Worm (Caenorhabditis elegans) whole organism, young adult: ENCODE results near the gene abu-8.

Source experiments
- B0035.1 ChIP-seq: sonication (generic microtip); optimal IDR thresholded peaks from 2 replicates; lab custom pipeline; 2016; ENCODE audit warnings: missing genetic modification characterization, mild to moderate bottlenecking, missing compliant biosample characterization, missing genotype, missing genetic modification reagents
- F33H1.4 ChIP-seq: fragments of 200-800 bp; sonication (Bioruptor generic); IDR thresholded peaks from 2 replicates; pipeline ENCODE4 v1.3.6; 2022; ENCODE audit warnings: missing genetic modification reagents, missing genetic modification characterization, missing compliant biosample characterization
- T07F8.4 ChIP-seq: sonication (generic microtip); optimal IDR thresholded peaks from 2 replicates; lab custom pipeline; 2016; ENCODE audit warnings: mild to moderate bottlenecking, missing genetic modification characterization, moderate library complexity, missing compliant biosample characterization
- ama-1 ChIP-seq, 3 experiments: fragments of 150-350 bp in 1 of 3; sonication (generic microtip) in 2 of 3; optimal IDR thresholded peaks; 2 replicates each; lab custom pipeline; 2014 to 2018; ENCODE audit warnings: missing biosample characterization in 2 of 3, missing genetic modification characterization in 2 of 3, missing genetic modification reagents in 2 of 3
- ccch-3 ChIP-seq: fragments of 200-800 bp; sonication (Bioruptor generic); optimal IDR thresholded peaks from 2 replicates; lab custom pipeline; 2018; ENCODE audit warnings: mild to moderate bottlenecking, missing genetic modification characterization, missing compliant biosample characterization
- ceh-40 ChIP-seq: fragments of 200-800 bp; sonication (Bioruptor generic); IDR thresholded peaks from 2 replicates; pipeline ENCODE4 v1.3.6; 2022; ENCODE audit warnings: missing genetic modification characterization, missing compliant biosample characterization
- ets-4 ChIP-seq: fragments of 200-800 bp; sonication (Bioruptor generic); optimal IDR thresholded peaks from 2 replicates; lab custom pipeline; 2018; ENCODE audit warnings: mild to moderate bottlenecking, missing genetic modification characterization, missing compliant biosample characterization
- gei-17 ChIP-seq: fragments of 200-800 bp; sonication (Bioruptor generic); optimal IDR thresholded peaks from 2 replicates; lab custom pipeline; 2018; ENCODE audit warnings: mild to moderate bottlenecking, missing genetic modification characterization, missing compliant biosample characterization
- mxl-1 ChIP-seq: sonication (generic microtip); optimal IDR thresholded peaks from 2 replicates; lab custom pipeline; 2016; ENCODE audit warnings: missing genetic modification characterization, missing compliant biosample characterization
- nhr-27 ChIP-seq: fragments of 200-800 bp; sonication (Bioruptor generic); optimal IDR thresholded peaks from 2 replicates; lab custom pipeline; 2018; ENCODE audit warnings: mild to moderate bottlenecking, missing genetic modification characterization, moderate library complexity, missing compliant biosample characterization
- pha-4 ChIP-seq: fragments of 150-350 bp; sonication (generic microtip); optimal IDR thresholded peaks from 2 replicates; lab custom pipeline; 2014; ENCODE audit warnings: missing biosample characterization, missing genetic modification reagents, missing genetic modification characterization
- unc-62 ChIP-seq: fragments of 150-350 bp; optimal IDR thresholded peaks from 2 replicates; lab custom pipeline; 2014; ENCODE audit warnings: missing biosample characterization, missing genetic modification reagents, missing genetic modification characterization
- ztf-3 ChIP-seq: fragments of 200-800 bp; sonication (Bioruptor generic); optimal IDR thresholded peaks from 2 replicates; lab custom pipeline; 2018; ENCODE audit warnings: mild to moderate bottlenecking, missing genetic modification characterization, missing compliant biosample characterization

ce11 chrV:5198240-5198639 is 3.8 kb upstream of the abu-8 start, which contains the start of gene Y47A7.2:
- TF ChIP-seq pha-4 (tag; lab: Kevin White, UChicago) (no peak), T07F8.4 (tag; lab: Kevin White, UChicago) (no peak), nhr-27 (tag; lab: Kevin White, UChicago) (no peak), F33H1.4 (no peak), ets-4 (GFP tag; lab: Kevin White, UChicago) (no peak), ztf-3 (no peak), unc-62 (GFP tag; lab: Kevin White, UChicago) (no peak), gei-17 (no peak), B0035.1 (tag; lab: Kevin White, UChicago) (no peak), ccch-3 (GFP tag; lab: Kevin White, UChicago) (no peak), ceh-40 (GFP tag; lab: Robert Waterston, UW) (no peak), mxl-1 (tag; lab: Kevin White, UChicago) (no peak), ama-1 (optimal IDR thresholded peaks at IDR 0.05; lab: Kevin White, UChicago) (no peak), ama-1 (GFP tag; optimal IDR thresholded peaks at IDR 0.05; lab: Kevin White, UChicago) (no peak)
